Worm (Caenorhabditis elegans) whole organism, L3 larva: ENCODE results near the gene madf-1.

ENCODE experiments used
- ZK546.5 ChIP-seq: sonication (generic microtip); optimal IDR thresholded peaks from 2 replicates; lab custom pipeline; 2017; ENCODE audit warnings: missing biosample characterization, missing genetic modification characterization
- aly-2 ChIP-seq: fragments of 150-350 bp; optimal IDR thresholded peaks from 2 replicates; lab custom pipeline; 2014; ENCODE audit warnings: missing biosample characterization, missing genetic modification characterization
- ama-1 ChIP-seq: fragments of 150-350 bp; optimal IDR thresholded peaks from 2 replicates; lab custom pipeline; 2018
- ceh-16 ChIP-seq: sonication (generic microtip); optimal IDR thresholded peaks from 2 replicates; lab custom pipeline; 2017; ENCODE audit warnings: missing biosample characterization, missing genetic modification characterization
- ceh-28 ChIP-seq: fragments of 150-350 bp; optimal IDR thresholded peaks from 2 replicates; lab custom pipeline; 2014; ENCODE audit warnings: missing biosample characterization, missing genetic modification reagents, missing genetic modification characterization
- ceh-82 ChIP-seq: fragments of 150-350 bp; optimal IDR thresholded peaks from 2 replicates; lab custom pipeline; 2014; ENCODE audit warnings: missing biosample characterization, missing genetic modification characterization
- ceh-9 ChIP-seq: sonication (generic microtip); optimal IDR thresholded peaks from 2 replicates; lab custom pipeline; 2018; ENCODE audit warnings: missing biosample characterization, missing genetic modification characterization
- egl-27 ChIP-seq: sonication (generic microtip); optimal IDR thresholded peaks from 4 replicates; lab custom pipeline; 2017; ENCODE audit warnings: missing biosample characterization, missing genetic modification reagents, missing genetic modification characterization
- egl-5 ChIP-seq: fragments of 150-350 bp; optimal IDR thresholded peaks from 2 replicates; lab custom pipeline; 2017; ENCODE audit warnings: missing biosample characterization, missing genetic modification reagents, missing genetic modification characterization, inconsistent platforms
- elt-1 ChIP-seq: fragments of 150-350 bp; optimal IDR thresholded peaks from 2 replicates; lab custom pipeline; 2014; ENCODE audit warnings: missing biosample characterization, missing genetic modification characterization
- elt-2 ChIP-seq: sonication (generic microtip); optimal IDR thresholded peaks from 2 replicates; lab custom pipeline; 2016; ENCODE audit warnings: missing genetic modification reagents, mild to moderate bottlenecking, missing genetic modification characterization, missing compliant biosample characterization
- elt-3 ChIP-seq, 3 experiments: fragments of 150-350 bp in 1 of 3; sonication (generic microtip) in 2 of 3; optimal IDR thresholded peaks; 2 replicates in 2 of 3; 4 replicates in 1 of 3; lab custom pipeline; 2014 to 2017; ENCODE audit warnings: missing biosample characterization in 3 of 3, missing genetic modification characterization in 3 of 3
- eor-1 ChIP-seq, 2 experiments: fragments of 150-350 bp; optimal IDR thresholded peaks; 2 replicates each; lab custom pipeline; 2014 to 2018; ENCODE audit warnings: missing biosample characterization in 2 of 2, missing genetic modification characterization in 2 of 2
- fkh-10 ChIP-seq: sonication (generic microtip); optimal IDR thresholded peaks from 2 replicates; lab custom pipeline; 2017; ENCODE audit warnings: missing biosample characterization, missing genetic modification reagents, missing genetic modification characterization
- fos-1 ChIP-seq: fragments of 150-350 bp; optimal IDR thresholded peaks from 2 replicates; lab custom pipeline; 2014; ENCODE audit warnings: missing biosample characterization, missing genetic modification characterization
- hmg-11 ChIP-seq: sonication (generic microtip); optimal IDR thresholded peaks from 2 replicates; lab custom pipeline; 2016; ENCODE audit warnings: missing genetic modification characterization, missing compliant biosample characterization
- jun-1 ChIP-seq: fragments of 150-350 bp; optimal IDR thresholded peaks from 2 replicates; lab custom pipeline; 2014; ENCODE audit warnings: missing biosample characterization, missing genetic modification reagents, missing genetic modification characterization
- lin-15B ChIP-seq: fragments of 150-350 bp; optimal IDR thresholded peaks from 2 replicates; lab custom pipeline; 2014; ENCODE audit warnings: missing biosample characterization, missing genetic modification characterization
- lin-39 ChIP-seq: fragments of 150-350 bp; optimal IDR thresholded peaks from 2 replicates; lab custom pipeline; 2018; ENCODE audit warnings: missing biosample characterization, missing genetic modification reagents, missing genetic modification characterization
- lsy-12 ChIP-seq: sonication (generic microtip); optimal IDR thresholded peaks from 2 replicates; lab custom pipeline; 2016; ENCODE audit warnings: mild to moderate bottlenecking, missing genetic modification characterization, missing compliant biosample characterization
- mdl-1 ChIP-seq: fragments of 150-350 bp; optimal IDR thresholded peaks from 2 replicates; lab custom pipeline; 2014; ENCODE audit warnings: missing biosample characterization, missing genetic modification characterization
- mml-1 ChIP-seq: fragments of 150-350 bp; sonication (generic microtip); optimal IDR thresholded peaks from 3 replicates; lab custom pipeline; 2014; ENCODE audit warnings: missing biosample characterization, missing genetic modification characterization
- nfya-1 ChIP-seq: sonication (generic microtip); optimal IDR thresholded peaks from 2 replicates; lab custom pipeline; 2017; ENCODE audit warnings: missing genetic modification characterization, mild to moderate bottlenecking, missing compliant biosample characterization, antibody characterized with exemption, moderate library complexity; ENCODE audit not compliant: insufficient read depth
- nhr-12 ChIP-seq: fragments of 150-350 bp; optimal IDR thresholded peaks from 2 replicates; lab custom pipeline; 2014; ENCODE audit warnings: missing biosample characterization, missing genetic modification characterization
- nhr-23 ChIP-seq: fragments of 150-350 bp; optimal IDR thresholded peaks from 2 replicates; lab custom pipeline; 2014; ENCODE audit warnings: missing biosample characterization, missing genetic modification reagents, missing genetic modification characterization
- nhr-25 ChIP-seq: sonication (generic microtip); optimal IDR thresholded peaks from 2 replicates; lab custom pipeline; 2017; ENCODE audit warnings: missing biosample characterization, missing genetic modification characterization
- nhr-28 ChIP-seq: fragments of 150-350 bp; optimal IDR thresholded peaks from 2 replicates; lab custom pipeline; 2014; ENCODE audit warnings: missing biosample characterization, missing genetic modification characterization
- nhr-43 ChIP-seq: sonication (generic microtip); optimal IDR thresholded peaks from 2 replicates; lab custom pipeline; 2016; ENCODE audit warnings: mild to moderate bottlenecking, missing genetic modification characterization, missing compliant biosample characterization; ENCODE audit not compliant: poor library complexity, severe bottlenecking
- nhr-67 ChIP-seq: fragments of 150-350 bp; optimal IDR thresholded peaks from 2 replicates; lab custom pipeline; 2014; ENCODE audit warnings: missing biosample characterization, missing genetic modification characterization
- nhr-77 ChIP-seq: fragments of 150-350 bp; optimal IDR thresholded peaks from 2 replicates; lab custom pipeline; 2014; ENCODE audit warnings: missing biosample characterization, missing genetic modification characterization
- pha-4 ChIP-seq: fragments of 150-350 bp; optimal IDR thresholded peaks from 2 replicates; lab custom pipeline; 2014; ENCODE audit warnings: missing biosample characterization, missing genetic modification reagents, missing genetic modification characterization
- pqm-1 ChIP-seq: fragments of 150-350 bp; optimal IDR thresholded peaks from 2 replicates; lab custom pipeline; 2017; ENCODE audit warnings: missing biosample characterization, missing genetic modification characterization, inconsistent platforms
- sea-2 ChIP-seq: fragments of 150-350 bp; sonication (generic microtip); optimal IDR thresholded peaks from 4 replicates; lab custom pipeline; 2014; ENCODE audit warnings: missing biosample characterization, missing genetic modification reagents, missing genetic modification characterization
- skn-1 ChIP-seq: fragments of 150-350 bp; optimal IDR thresholded peaks from 2 replicates; lab custom pipeline; 2014; ENCODE audit warnings: missing biosample characterization, missing genetic modification characterization
- snpc-4 ChIP-seq: fragments of 150-350 bp; optimal IDR thresholded peaks from 2 replicates; lab custom pipeline; 2014; ENCODE audit warnings: missing biosample characterization, missing genetic modification characterization
- tbx-2 ChIP-seq: sonication (generic microtip); optimal IDR thresholded peaks from 2 replicates; lab custom pipeline; 2016; ENCODE audit warnings: mild to moderate bottlenecking, missing genetic modification characterization, missing compliant biosample characterization
- unc-62 ChIP-seq: fragments of 150-350 bp; sonication (generic microtip); optimal IDR thresholded peaks from 4 replicates; lab custom pipeline; 2014; ENCODE audit warnings: missing biosample characterization, missing genetic modification reagents, missing genetic modification characterization
- zag-1 ChIP-seq: fragments of 150-350 bp; optimal IDR thresholded peaks from 2 replicates; lab custom pipeline; 2014; ENCODE audit warnings: missing biosample characterization, missing genetic modification characterization
- ztf-11 ChIP-seq: fragments of 150-350 bp; optimal IDR thresholded peaks from 2 replicates; lab custom pipeline; 2014; ENCODE audit warnings: missing biosample characterization, missing genetic modification characterization

madf-1 gene

ce11 chrIV:831796-832486 is at the start of gene madf-1, which contains the start of gene Y55F3BR.10:
Gene madf-1 (minus strand): TSS chrIV:831896.
Gene Y55F3BR.10 (plus strand): TSS chrIV:832436.
- TF ChIP-seq egl-27 (tag; lab: Kevin White, UChicago) (no peak), lin-15B (no peak), fkh-10 (GFP tag; lab: Kevin White, UChicago) (no peak), pqm-1 (tag; lab: Kevin White, UChicago) (no peak), ZK546.5 (tag; lab: Kevin White, UChicago) (no peak), nhr-25 (tag; lab: Kevin White, UChicago) (no peak), lsy-12 (tag; lab: Kevin White, UChicago) (no peak), tbx-2 (tag; lab: Kevin White, UChicago) (no peak), eor-1 (tag; optimal IDR thresholded peaks at IDR 0.05; lab: Kevin White, UChicago) (no peak), sea-2 (no peak), ceh-16 (tag; lab: Kevin White, UChicago) (no peak), nhr-77 (tag; lab: Kevin White, UChicago) (no peak), nhr-12 (no peak), ztf-11 (no peak), pha-4 (tag; lab: Kevin White, UChicago) (no peak), mdl-1 (tag; lab: Kevin White, UChicago) (no peak), skn-1 (no peak), aly-2 (tag; lab: Kevin White, UChicago) (no peak), ceh-28 (tag; lab: Kevin White, UChicago) (no peak), nhr-28 (tag; lab: Kevin White, UChicago) (no peak)
- TF ChIP-seq, all 47 proteins: peak for 0

DNA sequence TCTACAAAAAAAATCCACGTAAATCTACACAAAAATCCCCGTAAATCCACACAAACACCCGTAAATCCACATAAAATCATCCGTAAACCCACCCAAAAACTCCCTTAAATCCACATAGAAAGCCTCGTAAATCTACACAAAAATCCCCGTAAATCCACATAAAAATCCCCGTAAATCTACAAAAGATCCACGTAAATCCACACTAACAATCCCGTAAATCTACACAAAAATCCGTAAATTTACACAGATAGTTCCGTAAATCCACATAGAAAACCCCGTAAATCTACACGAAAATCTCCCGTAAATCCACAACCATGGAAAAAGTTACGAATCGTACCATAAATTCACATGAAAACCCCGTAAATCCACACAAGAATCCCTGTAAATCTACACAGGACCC is 46.9 kb upstream of the madf-1 start:
- TF ChIP-seq elt-1: no peak
- no peak for TF ChIP-seq nhr-43 (tag; lab: Kevin White, UChicago)
- TF ChIP-seq pha-4 (tag; lab: Kevin White, UChicago): no peak
- TF ChIP-seq unc-62 (GFP tag; lab: Kevin White, UChicago): no peak
- TF ChIP-seq ztf-11: no peak
- TF ChIP-seq, all 47 proteins: peak for 0

DNA sequence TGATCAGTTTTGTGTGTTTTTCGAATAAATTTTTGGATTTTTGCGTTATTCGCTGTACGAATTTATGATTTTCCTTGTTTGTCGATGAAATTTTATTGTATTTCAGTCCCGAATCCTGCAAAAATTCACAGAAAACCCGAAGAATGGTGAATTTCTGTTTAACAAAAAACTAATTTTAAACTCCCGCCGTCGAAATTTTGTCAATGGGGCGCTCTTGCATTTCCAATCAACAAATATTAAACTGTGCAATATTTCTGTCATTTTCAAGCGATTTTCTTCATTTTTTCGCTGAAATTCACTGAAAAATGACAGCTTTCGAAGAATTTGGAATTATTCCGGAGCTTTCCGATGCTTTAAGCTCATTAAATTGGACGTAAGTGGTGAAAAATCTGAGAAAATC is 43.0 kb upstream of the madf-1 start, which contains the start of gene Y55F3BR.1:
Gene Y55F3BR.1, plus strand, starts transcription at position 115 of the 400 bp plus-strand sequence.
- TF ChIP-seq ama-1 (lab: Kevin White, UChicago): no peak
- TF ChIP-seq lsy-12 (tag; lab: Kevin White, UChicago): no peak
- no peak for TF ChIP-seq elt-3 (tag; optimal IDR thresholded peaks at IDR 0.05; lab: Kevin White, UChicago)
- no peak for TF ChIP-seq nhr-77 (tag; lab: Kevin White, UChicago)
- TF ChIP-seq pha-4 (tag; lab: Kevin White, UChicago): peak; percentile 87
- TF ChIP-seq nhr-28 (tag; lab: Kevin White, UChicago): no peak
- no peak for TF ChIP-seq ceh-9 (tag; lab: Kevin White, UChicago)
- no peak for TF ChIP-seq ceh-82 (tag; lab: Kevin White, UChicago)
- TF ChIP-seq pqm-1 (tag; lab: Kevin White, UChicago): no peak
- peak; percentile 20 for TF ChIP-seq ceh-28 (tag; lab: Kevin White, UChicago)
- no peak for TF ChIP-seq jun-1
- peak; percentile 69 for TF ChIP-seq snpc-4 (tag; lab: Kevin White, UChicago)
- peak; percentile 46 for TF ChIP-seq hmg-11
- no peak for TF ChIP-seq aly-2 (tag; lab: Kevin White, UChicago)
- peak; percentile 46 for TF ChIP-seq lin-39
- peak; percentile 81 for TF ChIP-seq lin-15B
- TF ChIP-seq nhr-43 (tag; lab: Kevin White, UChicago): no peak
- peak; percentile 61 for TF ChIP-seq nfya-1 (tag; lab: Kevin White, UChicago)
- TF ChIP-seq nhr-23 (tag; lab: Kevin White, UChicago): peak; percentile 53
- TF ChIP-seq tbx-2 (tag; lab: Kevin White, UChicago): no peak
- TF ChIP-seq egl-5 (tag; lab: Kevin White, UChicago): peak; percentile 42

ce11 chrIV:873174-873788 is 41.6 kb upstream of the madf-1 start:
- no peak for TF ChIP-seq zag-1
- TF ChIP-seq jun-1: no peak
- TF ChIP-seq nhr-67: no peak
- TF ChIP-seq elt-1: no peak
- no peak for TF ChIP-seq mml-1 (tag; lab: Kevin White, UChicago)
- no peak for TF ChIP-seq ceh-16 (tag; lab: Kevin White, UChicago)
- TF ChIP-seq ceh-82 (tag; lab: Kevin White, UChicago): no peak
- no peak for TF ChIP-seq egl-5 (tag; lab: Kevin White, UChicago)
- no peak for TF ChIP-seq nhr-25 (tag; lab: Kevin White, UChicago)
- TF ChIP-seq lin-39: no peak
- TF ChIP-seq elt-2 (tag; lab: Kevin White, UChicago): no peak
- TF ChIP-seq aly-2 (tag; lab: Kevin White, UChicago): no peak
- no peak for TF ChIP-seq mdl-1 (tag; lab: Kevin White, UChicago)
- no peak for TF ChIP-seq fos-1 (tag; lab: Kevin White, UChicago)
- no peak for TF ChIP-seq lsy-12 (tag; lab: Kevin White, UChicago)
- TF ChIP-seq, all 47 proteins: peak for 0
